Fruit fly (Drosophila melanogaster): ENCODE data around the gene Cpr97Eb.

Cpr97Eb gene

dm6 chr3R:27133992-27134391, 43.1 kb upstream of the Cpr97Eb start (continued):
- TF ChIP-seq sd (tag; optimal IDR thresholded peaks at IDR 0.05) = peak; percentile 64

- TF ChIP-seq bigmax (GFP tag; optimal IDR thresholded peaks at IDR 0.05) = no peak
- no peak for TF ChIP-seq CG30431 (GFP tag; optimal IDR thresholded peaks at IDR 0.05)
- no peak for TF ChIP-seq pum (GFP tag; optimal IDR thresholded peaks at IDR 0.05)
- no peak for TF ChIP-seq Tbp (GFP tag; optimal IDR thresholded peaks at IDR 0.05)
- no peak for TF ChIP-seq sim (GFP tag; IDR thresholded peaks at IDR 0.05)
- TF ChIP-seq nerfin-1 (tag; optimal IDR thresholded peaks at IDR 0.05) = no peak
- peak; percentile 48; the same call in 1 of the 2 replicates for TF ChIP-seq CG11247 (GFP tag; IDR thresholded peaks at IDR 0.05)
- peak; percentile 14 for TF ChIP-seq Bteb2 (GFP tag; optimal IDR thresholded peaks at IDR 0.05)
- TF ChIP-seq fd96Cb (tag; optimal IDR thresholded peaks at IDR 0.05) = no peak
- no peak for TF ChIP-seq CG10267 (tag; optimal IDR thresholded peaks at IDR 0.05)
- peak; percentile 20 for TF ChIP-seq da (GFP tag; optimal IDR thresholded peaks at IDR 0.05)
- peak; percentile 9 for TF ChIP-seq Ets65A (GFP tag)
- TF ChIP-seq onecut (GFP tag; IDR thresholded peaks at IDR 0.05) = no peak; the same call in 1 of the 2 replicates
- no peak for TF ChIP-seq ems (GFP tag; optimal IDR thresholded peaks at IDR 0.05)
- no peak for TF ChIP-seq CG9437 (GFP tag; optimal IDR thresholded peaks at IDR 0.05)
- TF ChIP-seq CG18011 (GFP tag; optimal IDR thresholded peaks at IDR 0.05) = peak; percentile 24
- no peak for TF ChIP-seq abd-A (tag; optimal IDR thresholded peaks at IDR 0.05)
- no peak for TF ChIP-seq ftz-f1 (GFP tag; optimal IDR thresholded peaks at IDR 0.05)
- TF ChIP-seq CG12391 (tag; optimal IDR thresholded peaks at IDR 0.05) = no peak
- TF ChIP-seq slbo (GFP tag; IDR thresholded peaks at IDR 0.05) = no peak
- no peak for TF ChIP-seq CG2202 (tag; optimal IDR thresholded peaks at IDR 0.05)
- no peak for TF ChIP-seq CG18476 (GFP tag; optimal IDR thresholded peaks at IDR 0.05)
- TF ChIP-seq caup (GFP tag; optimal IDR thresholded peaks at IDR 0.05; ENCODE audit: severe bottlenecking) = peak; percentile 86
- TF ChIP-seq NC2β (GFP tag; optimal IDR thresholded peaks at IDR 0.05) = no peak
- peak; percentile 41 for TF ChIP-seq CG9817 (tag; optimal IDR thresholded peaks at IDR 0.05)
- TF ChIP-seq CG6813 (GFP tag; optimal IDR thresholded peaks at IDR 0.05) = peak; percentile 68
- peak; percentile 84 for TF ChIP-seq Atf6 (GFP tag; IDR thresholded peaks at IDR 0.05)
- no peak for TF ChIP-seq YL-1 (GFP tag; optimal IDR thresholded peaks at IDR 0.05)
- TF ChIP-seq dpn (GFP tag; optimal IDR thresholded peaks at IDR 0.05) = peak; percentile 27 to 67
- peak; percentile 33 for TF ChIP-seq shn (GFP tag; optimal IDR thresholded peaks at IDR 0.05)
- no peak for TF ChIP-seq Nf-YA (GFP tag; IDR thresholded peaks at IDR 0.05)
- TF ChIP-seq cg (GFP tag; optimal IDR thresholded peaks at IDR 0.05) = no peak
- TF ChIP-seq CG16863 (GFP tag; optimal IDR thresholded peaks at IDR 0.05) = no peak
- no peak for TF ChIP-seq zf30C (GFP tag; optimal IDR thresholded peaks at IDR 0.05)
- peak; percentile 68 for TF ChIP-seq BtbVII (GFP tag; optimal IDR thresholded peaks at IDR 0.05)
- peak; percentile 23; the same call in 1 of the 2 replicates for TF ChIP-seq CG31224 (GFP tag; IDR thresholded peaks at IDR 0.05)
- no peak for TF ChIP-seq Hmx (GFP tag; optimal IDR thresholded peaks at IDR 0.05)
- TF ChIP-seq pan (optimal IDR thresholded peaks at IDR 0.05) = no peak
- TF ChIP-seq pan (GFP tag; optimal IDR thresholded peaks at IDR 0.05 in 1 of 2, IDR thresholded peaks at IDR 0.05 in 1 of 2) = peak in 1 of 2 experiments; percentile 52
- TF ChIP-seq Nf-YB (GFP tag; optimal IDR thresholded peaks at IDR 0.05) = no peak
- TF ChIP-seq Atf3 (GFP tag; optimal IDR thresholded peaks at IDR 0.05) = no peak
- no peak for TF ChIP-seq hkb (optimal IDR thresholded peaks at IDR 0.05)
- TF ChIP-seq hkb (GFP tag; IDR thresholded peaks at IDR 0.05) = peak; percentile 53
- no peak for TF ChIP-seq zfh1 (GFP tag; IDR thresholded peaks at IDR 0.05)
- no peak for TF ChIP-seq CG5245 (GFP tag; optimal IDR thresholded peaks at IDR 0.05)
- TF ChIP-seq pb (GFP tag; optimal IDR thresholded peaks at IDR 0.05) = no peak
- TF ChIP-seq ATbp (GFP tag; optimal IDR thresholded peaks at IDR 0.05) = peak; percentile 63
- TF ChIP-seq maf-S (GFP tag; optimal IDR thresholded peaks at IDR 0.05) = peak; percentile 16
- no peak for TF ChIP-seq ewg (GFP tag; optimal IDR thresholded peaks at IDR 0.05)
These were observed 40.5 kb upstream of the Cpr97Eb start for dm6 chr3R:27131408-27131807.
